Fruit fly (Drosophila melanogaster) S2 (cell line): ENCODE data around the gene Cyp305a1.

Experiments used
- CG8478 ChIP-seq: fragments of >200 bp; optimal IDR thresholded peaks from 2 replicates; lab custom pipeline; 2018
- CTCF ChIP-seq, 2 experiments: fragments of >200 bp; optimal IDR thresholded peaks; 2 replicates each; lab custom pipeline; 2018

dm6 chr3L:19818701-19819100 is 5.6 kb upstream of the Cyp305a1 start:
- TF ChIP-seq CTCF (optimal IDR thresholded peaks at IDR 0.05; lab: Kevin White, UChicago) (no peak), CG8478 (lab: Kevin White, UChicago) (no peak)
